Fruit fly (Drosophila melanogaster) whole organism, embryonic: Measurements from ENCODE around the gene RpS28b.

Source experiments
- Abd-B ChIP-seq: fragments of 200-800 bp; sonication (Bioruptor generic); optimal IDR thresholded peaks from 2 replicates; lab custom pipeline; 2018; ENCODE audit warnings: missing biosample characterization, mild to moderate bottlenecking, missing genetic modification characterization, moderate library complexity
- Asciz ChIP-seq: fragments of 200-800 bp; sonication (Bioruptor generic); optimal IDR thresholded peaks from 2 replicates; lab custom pipeline; 2017; ENCODE audit warnings: missing biosample characterization, mild to moderate bottlenecking, missing genetic modification characterization, missing genetic modification reagents
- CG10267 ChIP-seq: fragments of 200-800 bp; sonication (Bioruptor generic); optimal IDR thresholded peaks from 2 replicates; lab custom pipeline; 2018; ENCODE audit warnings: missing biosample characterization, mild to moderate bottlenecking, missing genetic modification characterization, moderate library complexity
- CG10979 ChIP-seq: fragments of 200-800 bp; sonication (Bioruptor generic); optimal IDR thresholded peaks from 2 replicates; lab custom pipeline; 2018; ENCODE audit warnings: missing biosample characterization, mild to moderate bottlenecking, missing genetic modification characterization, moderate library complexity
- CG11093 ChIP-seq: fragments of 200-800 bp; sonication (Bioruptor generic); IDR thresholded peaks from 3 replicates; pipeline ENCODE4 v1.3.6; 2022; ENCODE audit warnings: missing biosample characterization, missing genetic modification characterization
- CG14710 ChIP-seq: fragments of 200-800 bp; sonication (Bioruptor generic); optimal IDR thresholded peaks from 3 replicates; lab custom pipeline; 2019; ENCODE audit warnings: missing biosample characterization, mild to moderate bottlenecking, missing genetic modification characterization, moderate library complexity
- CG16779 ChIP-seq: fragments of 200-800 bp; sonication (Bioruptor generic); IDR thresholded peaks from 2 replicates; pipeline ENCODE4 v1.3.6; 2022; ENCODE audit warnings: missing biosample characterization, missing genetic modification characterization
- CG16815 ChIP-seq: fragments of 200-800 bp; sonication (Bioruptor generic); optimal IDR thresholded peaks from 3 replicates; lab custom pipeline; 2017; ENCODE audit warnings: missing biosample characterization, mild to moderate bottlenecking, missing genetic modification characterization
- CG18011 ChIP-seq: fragments of 200-800 bp; sonication (Bioruptor generic); optimal IDR thresholded peaks from 2 replicates; lab custom pipeline; 2017; ENCODE audit warnings: missing biosample characterization, missing genetic modification characterization, mild to moderate bottlenecking, moderate library complexity, missing genotype
- CG18262 ChIP-seq: fragments of 200-800 bp; optimal IDR thresholded peaks from 3 replicates; lab custom pipeline; 2019; ENCODE audit warnings: missing biosample characterization, mild to moderate bottlenecking, missing genetic modification characterization, moderate library complexity
- CG2116 ChIP-seq: fragments of 200-800 bp; sonication (Bioruptor generic); optimal IDR thresholded peaks from 3 replicates; lab custom pipeline; 2018; ENCODE audit warnings: missing biosample characterization, mild to moderate bottlenecking, missing genetic modification characterization
- CG2120 ChIP-seq: fragments of 200-800 bp; sonication (Bioruptor generic); optimal IDR thresholded peaks from 3 replicates; lab custom pipeline; 2016; ENCODE audit warnings: missing biosample characterization, missing genetic modification characterization
- CG2678 ChIP-seq: fragments of 200-800 bp; sonication (Bioruptor generic); optimal IDR thresholded peaks from 3 replicates; lab custom pipeline; 2019; ENCODE audit warnings: missing biosample characterization, mild to moderate bottlenecking, missing genetic modification characterization, moderate library complexity
- CG2875 ChIP-seq: fragments of 200-800 bp; sonication (Bioruptor generic); optimal IDR thresholded peaks from 2 replicates; lab custom pipeline; 2017; ENCODE audit warnings: missing biosample characterization, mild to moderate bottlenecking, missing genetic modification characterization, missing genetic modification reagents
- CG32772 ChIP-seq: fragments of 200-800 bp; sonication (Bioruptor generic); IDR thresholded peaks from 2 replicates; pipeline ENCODE4 v1.3.6; 2022; ENCODE audit warnings: missing biosample characterization, missing genetic modification characterization
- CG34224 ChIP-seq: fragments of 200-800 bp; sonication (Bioruptor generic); IDR thresholded peaks from 3 replicates; pipeline ENCODE4 v1.3.6; 2022; ENCODE audit warnings: missing biosample characterization, missing genetic modification characterization; ENCODE audit not compliant: partially characterized antibody
- CG3995 ChIP-seq: fragments of 200-800 bp; sonication (Bioruptor generic); optimal IDR thresholded peaks from 3 replicates; lab custom pipeline; 2016; ENCODE audit warnings: missing biosample characterization, missing genetic modification characterization
- CG42726 ChIP-seq: fragments of 200-800 bp; sonication (Bioruptor generic); IDR thresholded peaks from 2 replicates; pipeline ENCODE4 v1.3.6; 2022; ENCODE audit warnings: missing biosample characterization, missing genetic modification characterization; ENCODE audit not compliant: partially characterized antibody
- CG9437 ChIP-seq: fragments of 200-800 bp; sonication (Bioruptor generic); optimal IDR thresholded peaks from 2 replicates; lab custom pipeline; 2018; ENCODE audit warnings: missing biosample characterization, mild to moderate bottlenecking, missing genetic modification characterization
- CHES-1-like ChIP-seq: fragments of 200-800 bp; sonication (Bioruptor generic); optimal IDR thresholded peaks from 2 replicates; lab custom pipeline; 2016; ENCODE audit warnings: missing biosample characterization, missing genetic modification characterization
- Doc2 ChIP-seq: fragments of 200-800 bp; sonication (Bioruptor generic); IDR thresholded peaks from 2 replicates; pipeline ENCODE4 v1.3.6; 2022; ENCODE audit warnings: missing biosample characterization, missing genetic modification characterization
- Doc3 ChIP-seq: fragments of 200-800 bp; sonication (Bioruptor generic); IDR thresholded peaks from 3 replicates; pipeline ENCODE4 v1.3.6; 2022; ENCODE audit warnings: missing biosample characterization, missing genetic modification characterization; ENCODE audit not compliant: partially characterized antibody
- Ets65A ChIP-seq: fragments of 200-800 bp; sonication (Bioruptor generic); peaks from one replicate; lab custom pipeline; 2016; ENCODE audit warnings: missing biosample characterization, missing genetic modification characterization
- Hey ChIP-seq: fragments of 200-800 bp; sonication (Bioruptor generic); optimal IDR thresholded peaks from 3 replicates; lab custom pipeline; 2018; ENCODE audit warnings: missing biosample characterization, mild to moderate bottlenecking, missing genetic modification characterization
- Kr ChIP-seq: fragments of 200-800 bp; sonication (Bioruptor generic); optimal IDR thresholded peaks from 2 replicates; lab custom pipeline; 2017; ENCODE audit warnings: missing biosample characterization, mild to moderate bottlenecking, missing genetic modification characterization
- Lim3 ChIP-seq: fragments of 200-800 bp; sonication (Bioruptor generic); IDR thresholded peaks from 2 replicates; pipeline ENCODE4 v1.3.6; 2022; ENCODE audit warnings: missing biosample characterization, missing genetic modification characterization
- NC2β ChIP-seq: fragments of 200-800 bp; sonication (Bioruptor generic); optimal IDR thresholded peaks from 2 replicates; lab custom pipeline; 2016; ENCODE audit warnings: missing biosample characterization, missing genetic modification characterization
- Usf ChIP-seq: fragments of 200-800 bp; sonication (Bioruptor generic); optimal IDR thresholded peaks from 2 replicates; lab custom pipeline; 2017; ENCODE audit warnings: missing genotype, missing biosample characterization, missing genetic modification characterization
- ab ChIP-seq: fragments of 200-800 bp; sonication (Bioruptor generic); optimal IDR thresholded peaks from 2 replicates; lab custom pipeline; 2016; ENCODE audit warnings: missing biosample characterization, missing genetic modification characterization
- ac ChIP-seq: fragments of 200-800 bp; sonication (Bioruptor generic); optimal IDR thresholded peaks from 3 replicates; lab custom pipeline; 2017; ENCODE audit warnings: missing biosample characterization, mild to moderate bottlenecking, missing genetic modification characterization
- al ChIP-seq: fragments of 200-800 bp; sonication (Bioruptor generic); IDR thresholded peaks from 2 replicates; pipeline ENCODE4 v1.3.6; 2022; ENCODE audit warnings: missing biosample characterization, missing genetic modification characterization
- ash1 ChIP-seq: fragments of 200-800 bp; sonication (Bioruptor generic); optimal IDR thresholded peaks from 2 replicates; lab custom pipeline; 2018; ENCODE audit warnings: missing biosample characterization, mild to moderate bottlenecking, missing genetic modification characterization
- bab2 ChIP-seq: fragments of 200-800 bp; sonication (Bioruptor generic); optimal IDR thresholded peaks from 2 replicates; lab custom pipeline; 2016; ENCODE audit warnings: missing biosample characterization, missing genetic modification characterization
- corto ChIP-seq: fragments of 200-800 bp; sonication (Bioruptor generic); optimal IDR thresholded peaks from 2 replicates; lab custom pipeline; 2016; ENCODE audit warnings: missing biosample characterization, mild to moderate bottlenecking, missing genetic modification characterization, moderate library complexity
- crp ChIP-seq, 2 experiments: fragments of 200-800 bp; sonication (Bioruptor generic); optimal IDR thresholded peaks; 2 replicates in 1 of 2; 3 replicates in 1 of 2; lab custom pipeline; 2017; ENCODE audit warnings: missing biosample characterization in 2 of 2, missing genetic modification characterization in 2 of 2, mild to moderate bottlenecking in 1 of 2, moderate library complexity in 1 of 2
- dpn ChIP-seq, 2 experiments: fragments of 200-800 bp; sonication (Bioruptor generic); optimal IDR thresholded peaks; 3 replicates each; lab custom pipeline; 2016; ENCODE audit warnings: missing biosample characterization in 2 of 2, missing genetic modification characterization in 2 of 2
- dysf ChIP-seq: fragments of 200-800 bp; sonication (Bioruptor generic); IDR thresholded peaks from 3 replicates; pipeline ENCODE4 v1.3.6; 2022; ENCODE audit warnings: missing biosample characterization, missing genetic modification characterization
- fd102C ChIP-seq: fragments of 200-800 bp; sonication (Bioruptor generic); optimal IDR thresholded peaks from 2 replicates; lab custom pipeline; 2018; ENCODE audit warnings: missing biosample characterization, mild to moderate bottlenecking, missing genetic modification characterization, moderate library complexity
- fd3F ChIP-seq: fragments of 200-800 bp; sonication (Bioruptor generic); optimal IDR thresholded peaks from 2 replicates; lab custom pipeline; 2018; ENCODE audit warnings: missing biosample characterization, mild to moderate bottlenecking, missing genetic modification characterization, moderate library complexity
- insv ChIP-seq, 2 experiments: fragments of 200-800 bp; sonication (Bioruptor generic); optimal IDR thresholded peaks; 3 replicates each; lab custom pipeline; 2016 to 2018; ENCODE audit warnings: missing biosample characterization in 2 of 2, missing genetic modification characterization in 2 of 2
- nau ChIP-seq: fragments of 200-800 bp; sonication (Bioruptor generic); optimal IDR thresholded peaks from 3 replicates; lab custom pipeline; 2017; ENCODE audit warnings: missing biosample characterization, mild to moderate bottlenecking, missing genetic modification characterization, missing genetic modification reagents
- pita ChIP-seq: fragments of 200-800 bp; sonication (Bioruptor generic); optimal IDR thresholded peaks from 2 replicates; lab custom pipeline; 2017; ENCODE audit warnings: missing biosample characterization, mild to moderate bottlenecking, missing genetic modification characterization
- psq ChIP-seq: fragments of 200-800 bp; sonication (Bioruptor generic); optimal IDR thresholded peaks from 2 replicates; lab custom pipeline; 2017; ENCODE audit warnings: missing biosample characterization, missing genetic modification characterization
- salm ChIP-seq: fragments of 200-800 bp; sonication (Bioruptor generic); optimal IDR thresholded peaks from 2 replicates; lab custom pipeline; 2018; ENCODE audit warnings: missing biosample characterization, mild to moderate bottlenecking, missing genetic modification characterization
- scrt ChIP-seq: fragments of 200-800 bp; sonication (Bioruptor generic); optimal IDR thresholded peaks from 2 replicates; lab custom pipeline; 2018; ENCODE audit warnings: missing biosample characterization, mild to moderate bottlenecking, missing genetic modification characterization, moderate library complexity
- slp2 ChIP-seq: fragments of 200-800 bp; sonication (Bioruptor generic); optimal IDR thresholded peaks from 2 replicates; lab custom pipeline; 2016; ENCODE audit warnings: missing biosample characterization, missing genetic modification characterization
- sug ChIP-seq: fragments of 200-800 bp; optimal IDR thresholded peaks from 2 replicates; lab custom pipeline; 2019; ENCODE audit warnings: missing biosample characterization, mild to moderate bottlenecking, missing genetic modification characterization, moderate library complexity
- trh ChIP-seq: fragments of 200-800 bp; sonication (Bioruptor generic); optimal IDR thresholded peaks from 2 replicates; lab custom pipeline; 2016; ENCODE audit warnings: missing biosample characterization, missing genetic modification characterization

The RpS28b gene

DNA sequence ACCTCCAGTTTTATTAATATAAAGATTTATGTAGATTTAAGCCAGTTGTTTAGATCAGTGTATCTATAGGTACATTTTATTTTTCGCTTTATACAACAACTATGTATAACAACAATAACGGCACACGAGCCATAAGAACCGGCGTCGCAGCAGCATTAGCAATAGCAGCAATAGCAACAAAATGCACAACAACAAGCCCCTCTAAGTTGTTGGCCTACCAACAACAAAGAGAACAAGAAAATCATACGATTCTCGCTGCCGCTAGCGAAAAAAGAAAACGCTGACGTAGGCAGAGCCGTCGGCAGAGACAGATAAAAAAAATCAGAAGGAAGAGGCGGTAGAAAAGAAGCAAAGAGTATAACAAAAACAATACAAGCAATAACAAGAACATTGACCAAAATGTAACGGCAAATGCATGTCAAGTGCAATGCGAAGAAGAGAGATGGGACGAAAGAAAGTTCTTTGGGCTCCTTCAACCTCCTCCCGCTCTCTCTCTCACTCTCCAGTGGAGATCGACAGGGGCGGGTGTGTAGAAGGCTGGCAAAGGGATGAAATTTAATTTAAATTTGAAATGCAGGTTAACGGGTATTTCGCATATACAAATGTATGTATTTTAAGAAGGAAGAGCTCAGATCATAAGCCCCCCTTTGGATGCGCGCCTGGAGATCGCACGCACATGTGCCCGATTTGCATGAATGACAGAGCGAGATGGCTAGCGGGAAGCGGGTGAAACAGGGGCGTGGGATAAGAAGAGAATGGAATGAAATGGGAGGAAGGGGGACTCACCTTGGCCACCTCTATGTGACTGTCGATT is 24.5 kb downstream of the RpS28b start (continued):
- TF ChIP-seq CG14710: peak; percentile 97
- peak; percentile 93 for TF ChIP-seq ac
- TF ChIP-seq CG18262 (tag; lab: Kevin White, UChicago): peak; percentile 99
- peak; percentile 96 for TF ChIP-seq ab
- TF ChIP-seq crp (GFP tag; optimal IDR thresholded peaks at IDR 0.05; lab: Kevin White, UChicago): peak in 1 of 2 experiments; percentile 73
- TF ChIP-seq CG16779 (GFP tag; lab: Robert Waterston, UW): peak; percentile 97
- TF ChIP-seq Kr (GFP tag; lab: Kevin White, UChicago): peak; percentile 81
- TF ChIP-seq Doc3 (GFP tag; lab: Robert Waterston, UW): no peak
- peak; percentile 95 for TF ChIP-seq psq (GFP tag; lab: Kevin White, UChicago)
- TF ChIP-seq Asciz (GFP tag; lab: Kevin White, UChicago): peak; percentile 95
- peak; percentile 97 for TF ChIP-seq al
- TF ChIP-seq salm (tag; lab: Kevin White, UChicago): peak; percentile 95
- peak; percentile 99 for TF ChIP-seq CG16815 (GFP tag; lab: Kevin White, UChicago)
- peak; percentile 88 for TF ChIP-seq fd102C
- peak; percentile 80 for TF ChIP-seq CG2116
- TF ChIP-seq CG34224: no peak
- peak; percentile 98 for TF ChIP-seq bab2
- TF ChIP-seq ash1 (GFP tag; lab: Kevin White, UChicago): peak; percentile 89
- TF ChIP-seq scrt: peak; percentile 92
- peak; percentile 99 for TF ChIP-seq dpn (GFP tag; optimal IDR thresholded peaks at IDR 0.05; lab: Kevin White, UChicago)
- TF ChIP-seq Ets65A (GFP tag; lab: Kevin White, UChicago): peak; percentile 100
- TF ChIP-seq CG3995: peak; percentile 76
- peak; percentile 92 for TF ChIP-seq CG10267
- TF ChIP-seq CG32772 (GFP tag; lab: Robert Waterston, UW): peak; percentile 99
- TF ChIP-seq trh (GFP tag; lab: Kevin White, UChicago): peak; percentile 97
- TF ChIP-seq Usf: peak; percentile 99
- peak; percentile 90 for TF ChIP-seq CG9437 (GFP tag; lab: Kevin White, UChicago)
- peak; percentile 99 for TF ChIP-seq CG2120
- TF ChIP-seq slp2 (GFP tag; lab: Kevin White, UChicago): peak; percentile 98
- TF ChIP-seq Hey (tag; lab: Kevin White, UChicago): peak; percentile 85
- TF ChIP-seq CHES-1-like (GFP tag; lab: Kevin White, UChicago): peak; percentile 99
- peak; percentile 98 for TF ChIP-seq CG10979
- TF ChIP-seq CG2678 (tag; lab: Kevin White, UChicago): peak; percentile 98
- peak; percentile 91 for TF ChIP-seq corto
- peak; percentile 95 for TF ChIP-seq fd3F (GFP tag; lab: Kevin White, UChicago)
- peak; percentile 98 for TF ChIP-seq CG11093
- TF ChIP-seq NC2β (GFP tag; lab: Kevin White, UChicago): peak; percentile 98
- peak; percentile 96 for TF ChIP-seq nau
- TF ChIP-seq CG2875 (GFP tag; lab: Kevin White, UChicago): peak; percentile 99
- TF ChIP-seq Abd-B (GFP tag; lab: Kevin White, UChicago): peak; percentile 98
- TF ChIP-seq CG18011 (GFP tag; lab: Kevin White, UChicago): peak; percentile 89
- TF ChIP-seq dysf (GFP tag; lab: Robert Waterston, UW): peak; percentile 99
- no peak for TF ChIP-seq pita (GFP tag; lab: Kevin White, UChicago)
- peak; percentile 89 for TF ChIP-seq Doc2 (GFP tag; lab: Robert Waterston, UW)
- peak; percentile 94 for TF ChIP-seq Lim3
- TF ChIP-seq sug (tag; lab: Kevin White, UChicago): peak; percentile 77
- peak; percentile 39 to 40 for TF ChIP-seq insv (GFP tag; optimal IDR thresholded peaks at IDR 0.05; lab: Kevin White, UChicago)
- TF ChIP-seq CG42726 (GFP tag; lab: Robert Waterston, UW): no peak
